Worm (Caenorhabditis elegans) whole organism, L1 larva: ENCODE measurements around the gene swp-1.

ENCODE experiments used
- ces-1 ChIP-seq: fragments of 150-350 bp; optimal IDR thresholded peaks from 2 replicates; lab custom pipeline; 2014; ENCODE audit warnings: missing biosample characterization, missing genetic modification reagents, missing genetic modification characterization
- nhr-12 ChIP-seq: sonication (generic microtip); optimal IDR thresholded peaks from 2 replicates; lab custom pipeline; 2017; ENCODE audit warnings: missing biosample characterization, missing genetic modification characterization
- pqm-1 ChIP-seq: sonication (generic microtip); optimal IDR thresholded peaks from 3 replicates; lab custom pipeline; 2017; ENCODE audit warnings: missing biosample characterization, missing genetic modification characterization
- skn-1 ChIP-seq: fragments of 150-350 bp; optimal IDR thresholded peaks from 2 replicates; lab custom pipeline; 2014; ENCODE audit warnings: missing biosample characterization, missing genetic modification characterization
- unc-62 ChIP-seq: fragments of 150-350 bp; optimal IDR thresholded peaks from 2 replicates; lab custom pipeline; 2014; ENCODE audit warnings: missing biosample characterization, missing genetic modification reagents, missing genetic modification characterization

DNA sequence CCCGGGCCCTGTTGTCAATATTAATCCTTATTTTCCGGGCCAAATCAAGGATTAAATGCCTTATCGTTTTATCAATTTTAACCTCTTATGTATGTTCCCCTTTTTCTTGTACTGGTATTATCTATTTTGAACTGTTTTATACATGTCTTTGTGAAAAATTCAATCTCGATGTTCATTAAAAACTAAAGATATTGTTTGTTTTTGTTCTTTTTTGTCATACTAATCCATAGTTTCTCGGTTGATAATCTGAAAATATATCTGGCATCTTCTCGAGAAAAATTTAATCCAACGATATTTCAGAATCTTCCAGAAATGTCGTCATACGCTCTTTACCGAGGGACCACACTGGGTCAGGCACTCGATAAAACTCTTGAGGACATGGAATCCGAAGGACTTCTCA, 11.6 kb downstream of the swp-1 start, which contains the start of gene B0336.13:
- no peak for TF ChIP-seq unc-62
- TF ChIP-seq skn-1 (tag; lab: Kevin White, UChicago) = no peak
- TF ChIP-seq nhr-12 (tag; lab: Kevin White, UChicago) = no peak
- no peak for TF ChIP-seq ces-1 (GFP tag; lab: Kevin White, UChicago)
- no peak for TF ChIP-seq pqm-1 (tag; lab: Kevin White, UChicago)
